Fruit fly (Drosophila melanogaster) whole organism, larva: ENCODE results near the gene CG31673.

ENCODE experiments used
- noc ChIP-seq: fragments of 200-800 bp; sonication (Bioruptor generic); optimal IDR thresholded peaks from 3 replicates; lab custom pipeline; 2019; ENCODE audit warnings: missing biosample characterization, mild to moderate bottlenecking, missing genetic modification characterization, moderate library complexity

CG31673 gene

dm6 chr2L:20840006-20840405 is 10.6 kb downstream of the CG31673 start:
- no peak for TF ChIP-seq noc

- TF ChIP-seq noc, result no peak
Observed at dm6 chr2L:20840462-20841038, 11.1 kb downstream of the CG31673 start, which contains the start of gene CG31676. Gene CG31676 (plus strand): TSS chr2L:20840750.

- TF ChIP-seq noc, result no peak
Observed at dm6 chr2L:20844381-20844780, 15.0 kb downstream of the CG31673 start.

dm6 chr2L:20849000-20849399 is 19.6 kb downstream of the CG31673 start, which contains the start of gene CG14402:
Gene CG14402 (plus strand): TSS chr2L:20849300.
- no peak for TF ChIP-seq noc

- no peak for TF ChIP-seq noc
Observed at dm6 chr2L:20851592-20851991, 22.2 kb downstream of the CG31673 start.

- no peak for TF ChIP-seq noc
Observed at dm6 chr2L:20852092-20852628, 22.8 kb downstream of the CG31673 start, which contains the start of gene twit. Gene twit (plus strand): TSS chr2L:20852578.

- TF ChIP-seq noc, result no peak
Observed at dm6 chr2L:20857791-20858190, 28.4 kb downstream of the CG31673 start, which contains the start of gene CG14400. Gene CG14400 (minus strand): TSS chr2L:20857891.

- TF ChIP-seq noc, result no peak
Observed at dm6 chr2L:20858371-20859340, 29.2 kb downstream of the CG31673 start, which contains the start of gene bero. Gene bero (plus strand): TSS chr2L:20858695.

- peak; percentile 90 for TF ChIP-seq noc
Observed at dm6 chr2L:20864764-20865265, 35.4 kb downstream of the CG31673 start, which contains the start of gene CG9338. Gene CG9338 (plus strand): TSS chr2L:20865215.

dm6 chr2L:20867381-20867780 is 38.0 kb downstream of the CG31673 start, which contains the start of gene CG31675:
Gene CG31675 (plus strand): TSS chr2L:20867755.
- TF ChIP-seq noc, result no peak

- no peak for TF ChIP-seq noc
Observed at dm6 chr2L:20868921-20869320, 39.5 kb downstream of the CG31673 start.

dm6 chr2L:20869804-20870295 is 40.4 kb downstream of the CG31673 start, which contains the start of gene CG14401:
Gene CG14401 (plus strand): TSS chr2L:20869854.
- TF ChIP-seq noc, result no peak

dm6 chr2L:20874514-20874913 is 45.1 kb downstream of the CG31673 start:
- no peak for TF ChIP-seq noc

dm6 chr2L:20878052-20878451 is 48.6 kb downstream of the CG31673 start:
- no peak for TF ChIP-seq noc

dm6 chr2L:20878463-20878862 is 49.1 kb downstream of the CG31673 start:
- no peak for TF ChIP-seq noc

dm6 chr2L:20879567-20880141 is 50.2 kb downstream of the CG31673 start:
- TF ChIP-seq noc, result peak; percentile 33
